ENCODE assay signal across 2 fruit fly cellular contexts in the genomic region with DNA sequence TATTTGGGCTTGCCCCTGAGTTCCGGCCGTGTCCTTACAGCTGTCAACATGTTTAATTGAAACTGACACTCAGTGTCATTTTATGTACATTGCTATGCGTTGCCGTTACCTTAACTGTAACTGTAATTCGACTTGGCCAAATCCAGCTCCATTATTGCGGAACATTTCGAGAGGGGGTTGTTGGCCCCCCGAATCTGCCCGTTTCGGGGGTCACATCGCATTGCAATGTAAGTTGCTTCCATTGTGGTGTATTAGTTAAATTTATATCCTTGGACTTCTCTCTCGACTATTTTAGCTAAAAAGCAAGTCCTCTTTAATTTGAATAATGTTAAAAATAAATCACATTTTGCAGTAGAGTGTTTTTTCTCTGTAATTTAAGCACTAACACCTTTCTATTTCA.
TF ChIP-seq lines count a peak whose summit lies in the region.

No protein-coding gene starts in this region.

- no peak for TF ChIP-seq CTCF in whole organism, embryonic (GFP tag; optimal IDR thresholded peaks at IDR 0.05; lab: Kevin White, UChicago)

TF ChIP-seq in whole organism, embryonic, 481 proteins besides CTCF, POLR2A, EP300 and RAD21:
- TF ChIP-seq gfzf (GFP tag; optimal IDR thresholded peaks at IDR 0.05; lab: Kevin White, UChicago) (no peak), Ets65A (GFP tag; lab: Kevin White, UChicago) (peak; percentile 38), Mrtf (GFP tag; IDR thresholded peaks at IDR 0.05; lab: Robert Waterston, UW) (0 out of 3 replicates have a peak, but pooled peaks have one; percentile 20), CG16779 (GFP tag; IDR thresholded peaks at IDR 0.05; lab: Robert Waterston, UW) (no peak), CG14050 (GFP tag; IDR thresholded peaks at IDR 0.05; lab: Robert Waterston, UW) (no peak)

TF ChIP-seq in whole organism, wandering third instar larva, 38 proteins besides CTCF, POLR2A, EP300 and RAD21:
- TF ChIP-seq Dfd (GFP tag; optimal IDR thresholded peaks at IDR 0.05; lab: Kevin White, UChicago) (peak; percentile 90), psq (GFP tag; optimal IDR thresholded peaks at IDR 0.05; lab: Kevin White, UChicago) (no peak), Rel (GFP tag; optimal IDR thresholded peaks at IDR 0.05; lab: Kevin White, UChicago) (no peak), Rel (tag; optimal IDR thresholded peaks at IDR 0.05; lab: Kevin White, UChicago) (no peak)
